Fruit fly (Drosophila melanogaster) whole organism, embryonic: ENCODE results near the gene CG14960.

Experiments
- Awh ChIP-seq: fragments of 200-800 bp; sonication (Bioruptor generic); IDR thresholded peaks from 2 replicates; pipeline ENCODE4, ENCODE4 v1.3.6; 2022; ENCODE audit warnings: missing biosample characterization, missing genetic modification characterization
- CG10366 ChIP-seq: fragments of 200-800 bp; sonication (Bioruptor generic); IDR thresholded peaks from 2 replicates; pipeline ENCODE4 v1.3.6; 2022; ENCODE audit warnings: missing biosample characterization, missing genetic modification characterization
- CG11504 ChIP-seq: fragments of 200-800 bp; sonication (Bioruptor generic); optimal IDR thresholded peaks from 3 replicates; lab custom pipeline; 2019; ENCODE audit warnings: missing biosample characterization, mild to moderate bottlenecking, missing genetic modification characterization, moderate library complexity
- CG11723 ChIP-seq: fragments of 200-800 bp; sonication (Bioruptor generic); optimal IDR thresholded peaks from 2 replicates; lab custom pipeline; 2017; ENCODE audit warnings: missing biosample characterization, mild to moderate bottlenecking, missing genetic modification characterization
- CG13775 ChIP-seq: fragments of 200-800 bp; sonication (Bioruptor generic); optimal IDR thresholded peaks from 3 replicates; lab custom pipeline; 2017; ENCODE audit warnings: missing biosample characterization, mild to moderate bottlenecking, missing genetic modification characterization
- CG13894 ChIP-seq: fragments of 200-800 bp; sonication (Bioruptor generic); optimal IDR thresholded peaks from 3 replicates; lab custom pipeline; 2018; ENCODE audit warnings: missing biosample characterization, mild to moderate bottlenecking, missing genetic modification characterization, moderate library complexity
- CG15479 ChIP-seq: fragments of 200-800 bp; sonication (Bioruptor generic); optimal IDR thresholded peaks from 3 replicates; lab custom pipeline; 2019; ENCODE audit warnings: missing biosample characterization, mild to moderate bottlenecking, missing genetic modification characterization, moderate library complexity
- CG15514 ChIP-seq: fragments of 200-800 bp; sonication (Bioruptor generic); optimal IDR thresholded peaks from 3 replicates; lab custom pipeline; 2017; ENCODE audit warnings: missing biosample characterization, missing genetic modification characterization, mild to moderate bottlenecking, moderate library complexity, missing genetic modification reagents
- CG1832 ChIP-seq: fragments of 200-800 bp; sonication (Bioruptor generic); optimal IDR thresholded peaks from 2 replicates; lab custom pipeline; 2017; ENCODE audit warnings: missing biosample characterization, mild to moderate bottlenecking, missing genetic modification characterization, inconsistent platforms
- CG30431 ChIP-seq: fragments of 200-800 bp; sonication (Bioruptor generic); optimal IDR thresholded peaks from 2 replicates; lab custom pipeline; 2017; ENCODE audit warnings: missing biosample characterization, missing genetic modification characterization
- CG31224 ChIP-seq: fragments of 200-800 bp; sonication (Bioruptor generic); IDR thresholded peaks from 2 replicates; pipeline ENCODE4 v1.3.6; 2022; ENCODE audit warnings: missing biosample characterization, missing genetic modification characterization
- CG32767 ChIP-seq: fragments of 200-800 bp; sonication (Bioruptor generic); IDR thresholded peaks from 2 replicates; pipeline ENCODE4 v1.3.6; 2022; ENCODE audit warnings: missing biosample characterization, missing genetic modification characterization
- CG3838 ChIP-seq: fragments of 200-800 bp; sonication (Bioruptor generic); optimal IDR thresholded peaks from 3 replicates; lab custom pipeline; 2016; ENCODE audit warnings: missing biosample characterization, missing genetic modification characterization
- CG43689 ChIP-seq: fragments of 200-800 bp; sonication (Bioruptor generic); IDR thresholded peaks from 2 replicates; pipeline ENCODE4 v1.3.6; 2022; ENCODE audit warnings: missing biosample characterization, missing genetic modification characterization
- CG4404 ChIP-seq: fragments of 200-800 bp; sonication (Bioruptor generic); IDR thresholded peaks from 2 replicates; pipeline ENCODE4 v1.3.6; 2022; ENCODE audit warnings: missing biosample characterization, missing genetic modification characterization
- CG5180 ChIP-seq: fragments of 200-800 bp; sonication (Bioruptor generic); optimal IDR thresholded peaks from 3 replicates; lab custom pipeline; 2017; ENCODE audit warnings: missing biosample characterization, missing genetic modification characterization, mild to moderate bottlenecking, moderate library complexity, missing genetic modification reagents
- CG6689 ChIP-seq: fragments of 200-800 bp; sonication (Bioruptor generic); IDR thresholded peaks from 2 replicates; pipeline ENCODE4 v1.3.6; 2022; ENCODE audit warnings: missing biosample characterization, missing genetic modification characterization
- CG8478 ChIP-seq: fragments of >200 bp; optimal IDR thresholded peaks from 2 replicates; lab custom pipeline; 2018
- CG9876 ChIP-seq: fragments of 200-800 bp; sonication (Bioruptor generic); optimal IDR thresholded peaks from 2 replicates; lab custom pipeline; 2016; ENCODE audit warnings: missing biosample characterization, missing genetic modification characterization
- CTCF ChIP-seq: fragments of 200-800 bp; sonication (Bioruptor generic); optimal IDR thresholded peaks from 2 replicates; lab custom pipeline; 2017; ENCODE audit warnings: missing biosample characterization, mild to moderate bottlenecking, missing genetic modification characterization, moderate library complexity
- Camta ChIP-seq: fragments of 200-800 bp; sonication (Bioruptor generic); optimal IDR thresholded peaks from 2 replicates; lab custom pipeline; 2016; ENCODE audit warnings: missing biosample characterization, missing genetic modification characterization
- E2f1 ChIP-seq: fragments of 200-800 bp; sonication (Bioruptor generic); IDR thresholded peaks from 2 replicates; pipeline ENCODE4 v1.3.6; 2022; ENCODE audit warnings: missing biosample characterization, missing genetic modification characterization
- Fer3 ChIP-seq: fragments of 200-800 bp; sonication (Bioruptor generic); optimal IDR thresholded peaks from 2 replicates; lab custom pipeline; 2018; ENCODE audit warnings: missing biosample characterization, mild to moderate bottlenecking, missing genetic modification characterization, moderate library complexity
- H2.0 ChIP-seq: fragments of 200-800 bp; sonication (Bioruptor generic); IDR thresholded peaks from 2 replicates; pipeline ENCODE4 v1.3.6; 2022; ENCODE audit warnings: missing biosample characterization, missing genetic modification characterization
- HmgD ChIP-seq: fragments of 200-800 bp; sonication (Bioruptor generic); optimal IDR thresholded peaks from 3 replicates; lab custom pipeline; 2016; ENCODE audit warnings: missing biosample characterization, missing genetic modification characterization
- Lhr ChIP-seq: fragments of 200-800 bp; sonication (Bioruptor generic); optimal IDR thresholded peaks from 3 replicates; lab custom pipeline; 2017; ENCODE audit warnings: mild to moderate bottlenecking, missing biosample characterization, missing genetic modification reagents, missing genetic modification characterization
- Mes4 ChIP-seq: fragments of 200-800 bp; sonication (Bioruptor generic); optimal IDR thresholded peaks from 2 replicates; lab custom pipeline; 2016; ENCODE audit warnings: missing biosample characterization, missing genetic modification characterization
- NfI ChIP-seq: fragments of 200-800 bp; sonication (Bioruptor generic); optimal IDR thresholded peaks from 3 replicates; lab custom pipeline; 2018; ENCODE audit warnings: missing biosample characterization, mild to moderate bottlenecking, missing genetic modification characterization, moderate library complexity
- Oaz ChIP-seq: fragments of 200-800 bp; sonication (Bioruptor generic); IDR thresholded peaks from 2 replicates; pipeline ENCODE4 v1.3.6; 2022; ENCODE audit warnings: missing biosample characterization, missing genetic modification characterization
- Sox102F ChIP-seq: fragments of 200-800 bp; sonication (Bioruptor generic); optimal IDR thresholded peaks from 2 replicates; lab custom pipeline; 2018; ENCODE audit warnings: missing biosample characterization, mild to moderate bottlenecking, missing genetic modification characterization, moderate library complexity
- Trl ChIP-seq, 3 experiments: fragments of >200 bp in 2 of 3; fragments of 200-800 bp in 1 of 3; sonication (Bioruptor generic) in 1 of 3; optimal IDR thresholded peaks; 2 replicates in 1 of 3; 3 replicates in 2 of 3; lab custom pipeline; 2016 to 2017; ENCODE audit warnings: missing biosample characterization in 1 of 3, missing genetic modification characterization in 1 of 3
- Xrp1 ChIP-seq: fragments of 200-800 bp; sonication (Bioruptor generic); IDR thresholded peaks from 2 replicates; pipeline ENCODE4 v1.3.6; 2022; ENCODE audit warnings: missing biosample characterization, missing genetic modification characterization
- bbx ChIP-seq: fragments of 200-800 bp; sonication (Bioruptor generic); IDR thresholded peaks from 2 replicates; pipeline ENCODE4 v1.3.6; 2022; ENCODE audit warnings: missing biosample characterization, missing genetic modification characterization; ENCODE audit not compliant: partially characterized antibody
- dm ChIP-seq: fragments of 200-800 bp; sonication (Bioruptor generic); optimal IDR thresholded peaks from 3 replicates; lab custom pipeline; 2016; ENCODE audit warnings: missing biosample characterization, missing genetic modification characterization
- esg ChIP-seq: fragments of 200-800 bp; sonication (Bioruptor generic); conservative IDR thresholded peaks from 2 replicates; pipeline ENCODE4 v1.3.6; 2022; ENCODE audit warnings: missing biosample characterization, missing genetic modification characterization
- ewg ChIP-seq: fragments of 200-800 bp; sonication (Bioruptor generic); optimal IDR thresholded peaks from 3 replicates; lab custom pipeline; 2017; ENCODE audit warnings: mild to moderate bottlenecking, missing biosample characterization, missing genetic modification reagents, missing genetic modification characterization
- fd102C ChIP-seq: fragments of 200-800 bp; sonication (Bioruptor generic); optimal IDR thresholded peaks from 2 replicates; lab custom pipeline; 2018; ENCODE audit warnings: missing biosample characterization, mild to moderate bottlenecking, missing genetic modification characterization, moderate library complexity
- ftz-f1 ChIP-seq: fragments of 200-800 bp; sonication (Bioruptor generic); optimal IDR thresholded peaks from 2 replicates; lab custom pipeline; 2016; ENCODE audit warnings: missing biosample characterization, missing genetic modification characterization
- gt ChIP-seq: fragments of 200-800 bp; sonication (Bioruptor generic); IDR thresholded peaks from 2 replicates; pipeline ENCODE4 v1.3.6; 2022; ENCODE audit warnings: missing biosample characterization, missing genetic modification characterization
- ind ChIP-seq: fragments of 200-800 bp; sonication (Bioruptor generic); optimal IDR thresholded peaks from 3 replicates; lab custom pipeline; 2016; ENCODE audit warnings: missing biosample characterization, missing genetic modification characterization
- jumu ChIP-seq: fragments of 200-800 bp; sonication (Bioruptor generic); optimal IDR thresholded peaks from 3 replicates; lab custom pipeline; 2016; ENCODE audit warnings: missing biosample characterization, missing genetic modification characterization
- lilli ChIP-seq: fragments of 200-800 bp; sonication (Bioruptor generic); optimal IDR thresholded peaks from 3 replicates; lab custom pipeline; 2016; ENCODE audit warnings: missing biosample characterization, missing genetic modification characterization
- lola ChIP-seq, 3 experiments: fragments of >200 bp in 2 of 3; fragments of 200-800 bp in 1 of 3; sonication (Bioruptor generic) in 1 of 3; optimal IDR thresholded peaks; 2 replicates each; lab custom pipeline; 2017 to 2019; ENCODE audit warnings: missing biosample characterization in 3 of 3, missing genetic modification characterization in 3 of 3, mild to moderate bottlenecking in 1 of 3, moderate library complexity in 1 of 3
- pb ChIP-seq: fragments of 200-800 bp; sonication (Bioruptor generic); optimal IDR thresholded peaks from 3 replicates; lab custom pipeline; 2016; ENCODE audit warnings: missing biosample characterization, missing genetic modification characterization
- psq ChIP-seq: fragments of 200-800 bp; sonication (Bioruptor generic); optimal IDR thresholded peaks from 2 replicates; lab custom pipeline; 2017; ENCODE audit warnings: missing biosample characterization, missing genetic modification characterization
- ranshi ChIP-seq: fragments of 200-800 bp; sonication (Bioruptor generic); IDR thresholded peaks from 2 replicates; pipeline ENCODE4 v1.3.6; 2022; ENCODE audit warnings: missing biosample characterization, missing genetic modification characterization
- scrt ChIP-seq: fragments of 200-800 bp; sonication (Bioruptor generic); optimal IDR thresholded peaks from 2 replicates; lab custom pipeline; 2018; ENCODE audit warnings: missing biosample characterization, mild to moderate bottlenecking, missing genetic modification characterization, moderate library complexity
- sens ChIP-seq: fragments of 200-800 bp; sonication (Bioruptor generic); peaks from one replicate; lab custom pipeline; 2016; ENCODE audit warnings: missing biosample characterization, missing genetic modification characterization
- sim ChIP-seq: fragments of 200-800 bp; sonication (Bioruptor generic); IDR thresholded peaks from 2 replicates; pipeline ENCODE4 v1.3.6; 2022; ENCODE audit warnings: missing biosample characterization, missing genetic modification characterization
- slou ChIP-seq: fragments of 200-800 bp; sonication (Bioruptor generic); optimal IDR thresholded peaks from 3 replicates; lab custom pipeline; 2016; ENCODE audit warnings: missing biosample characterization, missing genetic modification characterization
- sr ChIP-seq: fragments of 200-800 bp; sonication (Bioruptor generic); IDR thresholded peaks from 3 replicates; pipeline ENCODE4 v1.3.6; 2022; ENCODE audit warnings: missing biosample characterization, missing genetic modification characterization
- usp ChIP-seq: fragments of >200 bp; optimal IDR thresholded peaks from 2 replicates; lab custom pipeline; 2017; ENCODE audit warnings: missing biosample characterization, missing genetic modification characterization

Gene CG14960

dm6 chr3L:3225769-3226457, 44.9 kb upstream of the CG14960 start (continued):
- TF ChIP-seq lola (GFP tag; optimal IDR thresholded peaks at IDR 0.05; lab: Kevin White, UChicago) (no peak), Lhr (GFP tag; lab: Kevin White, UChicago) (no peak), CG13894 (tag; lab: Kevin White, UChicago) (no peak), Trl (optimal IDR thresholded peaks at IDR 0.05; lab: Kevin White, UChicago) (peak; percentile 95 to 99), Trl (GFP tag; optimal IDR thresholded peaks at IDR 0.05; lab: Kevin White, UChicago) (peak; percentile 67), CG30431 (GFP tag; lab: Kevin White, UChicago) (no peak), dm (GFP tag; lab: Kevin White, UChicago) (peak; percentile 3), E2f1 (GFP tag; lab: Robert Waterston, UW) (no peak), pb (GFP tag; lab: Kevin White, UChicago) (no peak), CG11723 (GFP tag; lab: Kevin White, UChicago) (no peak), Xrp1 (GFP tag; lab: Robert Waterston, UW) (no peak; the same call in 1 of the 2 replicates), sr (no peak), slou (GFP tag; lab: Kevin White, UChicago) (no peak), CG11504 (no peak), CG31224 (GFP tag; lab: Robert Waterston, UW) (no peak), CG43689 (GFP tag; lab: Robert Waterston, UW) (no peak), ind (no peak), fd102C (GFP tag; lab: Kevin White, UChicago) (no peak), HmgD (peak; percentile 16), CG5180 (GFP tag; lab: Kevin White, UChicago) (no peak), CG6689 (GFP tag; lab: Robert Waterston, UW) (no peak), CG10366 (GFP tag; lab: Robert Waterston, UW) (no peak), bbx (GFP tag; lab: Robert Waterston, UW) (no peak), CG15514 (no peak), NfI (peak; percentile 6), Fer3 (tag; lab: Kevin White, UChicago) (no peak), psq (GFP tag; lab: Kevin White, UChicago) (peak; percentile 18), lilli (GFP tag; lab: Kevin White, UChicago) (no peak), Awh (no peak), Camta (no peak), CG8478 (lab: Kevin White, UChicago) (peak; percentile 90), CG15479 (GFP tag; lab: Kevin White, UChicago) (peak; percentile 58), Mes4 (GFP tag; lab: Kevin White, UChicago) (no peak), Sox102F (GFP tag; lab: Kevin White, UChicago) (no peak), CG32767 (GFP tag; lab: Robert Waterston, UW) (no peak), jumu (no peak), CG9876 (GFP tag; lab: Kevin White, UChicago) (no peak), scrt (no peak), ftz-f1 (GFP tag; lab: Kevin White, UChicago) (peak; percentile 34), ewg (GFP tag; lab: Kevin White, UChicago) (no peak), CG3838 (no peak), CG1832 (GFP tag; lab: Kevin White, UChicago) (peak; percentile 87), usp (no peak), sens (GFP tag; lab: Kevin White, UChicago) (peak; percentile 10), sim (GFP tag; lab: Robert Waterston, UW) (no peak), CG4404 (GFP tag; lab: Robert Waterston, UW) (no peak), esg (GFP tag; lab: Robert Waterston, UW) (no peak), Oaz (GFP tag; lab: Robert Waterston, UW) (no peak), CTCF (no peak), H2.0 (no peak), gt (GFP tag; lab: Robert Waterston, UW) (no peak), ranshi (GFP tag; lab: Robert Waterston, UW) (no peak), CG13775 (GFP tag; lab: Kevin White, UChicago) (no peak)
